Worm (Caenorhabditis elegans): ENCODE data around the gene str-113.

DNA sequence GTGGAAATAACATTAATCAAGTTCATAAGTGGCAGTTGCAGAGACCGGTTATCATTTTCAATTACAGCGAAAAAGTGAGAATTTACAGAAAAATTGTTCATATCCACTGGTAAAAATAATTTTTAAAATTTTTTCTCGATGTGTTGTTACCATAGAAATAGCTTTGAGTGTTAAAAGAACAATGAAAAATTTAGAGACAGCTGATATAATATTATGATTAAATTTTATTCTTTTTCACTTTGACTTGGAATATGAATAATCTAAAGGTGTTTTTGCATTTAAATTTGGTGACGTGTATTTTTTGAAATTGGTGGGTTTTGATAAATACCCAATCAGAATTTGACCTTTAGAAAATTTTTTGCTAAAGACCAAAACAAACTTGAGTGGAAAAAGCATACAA, 35.2 kb downstream of the str-113 start, which contains the start of gene F59B1.6:
- TF ChIP-seq lin-13 (tag; optimal IDR thresholded peaks at IDR 0.05), result no peak
- TF ChIP-seq mep-1 (tag; optimal IDR thresholded peaks at IDR 0.05), result no peak
- TF ChIP-seq cnd-1 (tag; optimal IDR thresholded peaks at IDR 0.05), result no peak
- no peak for TF ChIP-seq unc-39 (tag; optimal IDR thresholded peaks at IDR 0.05)
- TF ChIP-seq nhr-28 (tag; optimal IDR thresholded peaks at IDR 0.05), result no peak
- TF ChIP-seq sptf-1 (tag; optimal IDR thresholded peaks at IDR 0.05), result no peak
- no peak for TF ChIP-seq nhr-237 (tag; optimal IDR thresholded peaks at IDR 0.05)
- TF ChIP-seq mab-5 (tag; optimal IDR thresholded peaks at IDR 0.05), result no peak
- no peak for TF ChIP-seq ztf-11 (tag; optimal IDR thresholded peaks at IDR 0.05)
- no peak for TF ChIP-seq M03D4.4 (tag; optimal IDR thresholded peaks at IDR 0.05)
- TF ChIP-seq nhr-12 (tag; optimal IDR thresholded peaks at IDR 0.05), result no peak
- TF ChIP-seq nhr-76 (tag; optimal IDR thresholded peaks at IDR 0.05), result no peak
- no peak for TF ChIP-seq drap-1 (GFP tag; optimal IDR thresholded peaks at IDR 0.05)
